Fruit fly (Drosophila melanogaster) S2 (cell line): ENCODE measurements around the gene pum.

Experiments
- CG8478 ChIP-seq: fragments of >200 bp; optimal IDR thresholded peaks from 2 replicates; lab custom pipeline; 2018
- CTCF ChIP-seq, 2 experiments: fragments of >200 bp; optimal IDR thresholded peaks; 2 replicates each; lab custom pipeline; 2018

DNA sequence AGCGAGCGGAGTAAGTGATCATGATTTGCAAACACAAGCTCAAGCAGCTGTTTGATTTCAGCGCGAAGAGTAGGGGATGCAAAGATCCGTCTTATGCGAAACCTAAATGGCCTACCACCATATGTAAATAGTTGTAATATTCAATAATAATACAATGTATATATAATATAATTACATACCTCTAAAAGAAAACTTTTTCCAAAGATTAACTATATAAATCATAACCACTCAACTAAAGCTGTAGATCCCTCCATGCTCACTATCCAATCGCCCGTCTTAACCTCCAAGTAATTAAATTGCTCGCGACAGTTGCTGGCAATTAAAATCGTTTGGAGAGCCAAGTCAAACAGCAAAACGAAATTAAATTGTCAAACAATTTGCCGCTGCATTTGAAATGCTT lies 10.2 kb downstream of the pum start:
- TF ChIP-seq CG8478 (lab: Kevin White, UChicago), result no peak
- no peak for TF ChIP-seq CTCF (optimal IDR thresholded peaks at IDR 0.05; lab: Kevin White, UChicago)
